Fruit fly (Drosophila melanogaster): ENCODE data around the gene CG15571.

The CG15571 gene

dm6 chrX:4202235-4202794 is 14.9 kb downstream of the CG15571 start:
- TF ChIP-seq CG12605 (GFP tag; IDR thresholded peaks at IDR 0.05) = no peak
- no peak for TF ChIP-seq gl (tag; optimal IDR thresholded peaks at IDR 0.05)
- TF ChIP-seq CG14655 (GFP tag; optimal IDR thresholded peaks at IDR 0.05) = no peak
- TF ChIP-seq CG4496 (GFP tag; IDR thresholded peaks at IDR 0.05) = no peak
- no peak for TF ChIP-seq CG8301 (tag; optimal IDR thresholded peaks at IDR 0.05)
- no peak for TF ChIP-seq Ets98B (GFP tag; IDR thresholded peaks at IDR 0.05)
- TF ChIP-seq CG17806 (tag; optimal IDR thresholded peaks at IDR 0.05) = no peak
- no peak for TF ChIP-seq rn (GFP tag; IDR thresholded peaks at IDR 0.05)
- TF ChIP-seq D1 (tag; optimal IDR thresholded peaks at IDR 0.05) = no peak
- TF ChIP-seq CG8159 (tag; optimal IDR thresholded peaks at IDR 0.05) = no peak
- TF ChIP-seq fd96Ca (GFP tag; IDR thresholded peaks at IDR 0.05) = no peak
- TF ChIP-seq CG15710 (tag; optimal IDR thresholded peaks at IDR 0.05) = no peak
- TF ChIP-seq Pif1A (GFP tag; optimal IDR thresholded peaks at IDR 0.05) = no peak
- no peak for TF ChIP-seq CG13204 (GFP tag; optimal IDR thresholded peaks at IDR 0.05)
- TF ChIP-seq CG9948 (tag; optimal IDR thresholded peaks at IDR 0.05) = no peak
- no peak for TF ChIP-seq CG32121 (GFP tag; IDR thresholded peaks at IDR 0.05)

DNA sequence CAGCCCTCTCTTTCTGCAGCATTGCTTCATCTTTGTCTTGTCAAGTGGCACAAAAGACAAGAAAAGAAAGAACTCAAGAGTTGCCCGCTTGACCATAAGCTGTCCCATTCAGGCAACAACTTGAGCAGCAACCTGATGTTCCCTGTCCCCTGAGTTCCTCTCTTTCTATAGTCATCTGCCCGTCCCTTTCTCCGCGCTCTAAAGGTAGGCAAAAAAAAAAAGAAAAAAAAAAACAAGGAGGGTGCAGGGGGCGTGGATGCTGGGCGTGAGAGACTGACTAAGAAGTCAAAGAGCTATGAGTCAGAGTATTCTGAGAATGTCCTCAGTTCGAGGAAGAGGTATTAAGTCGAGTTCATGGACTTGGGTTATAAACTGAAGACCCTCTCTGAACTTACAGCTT is 16.6 kb downstream of the CG15571 start:
- TF ChIP-seq CG17806 (tag; optimal IDR thresholded peaks at IDR 0.05) = peak; percentile 17
- TF ChIP-seq CG15710 (tag; optimal IDR thresholded peaks at IDR 0.05) = peak; percentile 49
- peak; percentile 40 for TF ChIP-seq CG34367 (tag; optimal IDR thresholded peaks at IDR 0.05)
- peak; percentile 66 for TF ChIP-seq CG13204 (GFP tag; optimal IDR thresholded peaks at IDR 0.05)
- peak; percentile 35 for TF ChIP-seq CG9948 (tag; optimal IDR thresholded peaks at IDR 0.05)
- TF ChIP-seq gl (tag; optimal IDR thresholded peaks at IDR 0.05) = peak; percentile 36
- TF ChIP-seq CG12605 (GFP tag; IDR thresholded peaks at IDR 0.05) = no peak
- TF ChIP-seq CG10348 (GFP tag; IDR thresholded peaks at IDR 0.05) = no peak
- no peak for TF ChIP-seq Snoo (tag; optimal IDR thresholded peaks at IDR 0.05)
- no peak for TF ChIP-seq CG14655 (GFP tag; optimal IDR thresholded peaks at IDR 0.05)
- peak; percentile 34 for TF ChIP-seq CG8159 (tag; optimal IDR thresholded peaks at IDR 0.05)
- TF ChIP-seq EcR (GFP tag; optimal IDR thresholded peaks at IDR 0.05) = peak; percentile 68

- TF ChIP-seq fd96Ca (GFP tag; IDR thresholded peaks at IDR 0.05) (no peak), CG14655 (GFP tag; optimal IDR thresholded peaks at IDR 0.05) (no peak), rn (GFP tag; IDR thresholded peaks at IDR 0.05) (no peak), CG13204 (GFP tag; optimal IDR thresholded peaks at IDR 0.05) (no peak), Pif1B (GFP tag; optimal IDR thresholded peaks at IDR 0.05) (no peak), CG12605 (GFP tag; IDR thresholded peaks at IDR 0.05) (no peak)
These were observed 18.4 kb downstream of the CG15571 start for dm6 chrX:4198769-4199168.

dm6 chrX:4197463-4197862 is 19.7 kb downstream of the CG15571 start:
- TF ChIP-seq CG32121 (GFP tag; IDR thresholded peaks at IDR 0.05) (peak; percentile 64), rn (GFP tag; IDR thresholded peaks at IDR 0.05) (0 out of 2 replicates have a peak, but pooled peaks have one; percentile 18), CG8301 (tag; optimal IDR thresholded peaks at IDR 0.05) (peak; percentile 47), CG15710 (tag; optimal IDR thresholded peaks at IDR 0.05) (peak; percentile 71), Ets98B (GFP tag; IDR thresholded peaks at IDR 0.05) (peak; percentile 39), CG8159 (tag; optimal IDR thresholded peaks at IDR 0.05) (peak; percentile 69), CG13204 (GFP tag; optimal IDR thresholded peaks at IDR 0.05) (peak; percentile 33), CG34367 (tag; optimal IDR thresholded peaks at IDR 0.05) (peak; percentile 45), CG14655 (GFP tag; optimal IDR thresholded peaks at IDR 0.05) (peak; percentile 66), CG12605 (GFP tag; IDR thresholded peaks at IDR 0.05) (0 out of 2 replicates have a peak, but pooled peaks have one; percentile 38), fd96Ca (GFP tag; IDR thresholded peaks at IDR 0.05) (peak; percentile 76), CG4496 (GFP tag; IDR thresholded peaks at IDR 0.05) (peak; percentile 75), EcR (GFP tag; optimal IDR thresholded peaks at IDR 0.05) (no peak), Pif1A (GFP tag; optimal IDR thresholded peaks at IDR 0.05) (peak; percentile 70), CG17806 (tag; optimal IDR thresholded peaks at IDR 0.05) (peak; percentile 68), CG9948 (tag; optimal IDR thresholded peaks at IDR 0.05) (peak; percentile 63), D1 (tag; optimal IDR thresholded peaks at IDR 0.05) (no peak), Pif1B (GFP tag; optimal IDR thresholded peaks at IDR 0.05) (peak; percentile 50), Snoo (tag; optimal IDR thresholded peaks at IDR 0.05) (peak; percentile 29), CG10348 (GFP tag; IDR thresholded peaks at IDR 0.05) (no peak), gl (tag; optimal IDR thresholded peaks at IDR 0.05) (no peak)

DNA sequence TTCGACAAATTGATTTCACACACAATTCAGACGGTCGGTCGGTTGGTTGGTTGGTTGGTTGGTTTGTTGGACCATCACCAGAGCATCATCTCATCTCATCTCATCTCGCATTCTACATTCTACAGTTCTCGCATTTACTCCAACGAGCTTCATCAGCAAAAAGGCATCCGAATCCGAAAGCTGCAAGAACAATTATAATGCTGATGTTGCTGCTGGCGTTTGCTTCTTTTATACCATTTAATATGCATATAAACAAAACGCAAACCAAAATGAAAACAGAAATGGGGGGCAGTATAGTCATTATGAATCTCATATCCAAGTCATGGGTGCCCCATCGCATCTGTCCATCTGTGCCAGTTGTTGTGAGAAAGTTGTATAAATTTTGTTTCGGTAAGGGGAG is 30.5 kb downstream of the CG15571 start:
- TF ChIP-seq CG17806 (tag; optimal IDR thresholded peaks at IDR 0.05) (no peak), CG8301 (tag; optimal IDR thresholded peaks at IDR 0.05) (no peak), rn (GFP tag; IDR thresholded peaks at IDR 0.05) (no peak), CG32121 (GFP tag; IDR thresholded peaks at IDR 0.05) (no peak), CG8159 (tag; optimal IDR thresholded peaks at IDR 0.05) (no peak), gl (tag; optimal IDR thresholded peaks at IDR 0.05) (no peak), Pif1A (GFP tag; optimal IDR thresholded peaks at IDR 0.05) (no peak), CG14655 (GFP tag; optimal IDR thresholded peaks at IDR 0.05) (no peak), CG9948 (tag; optimal IDR thresholded peaks at IDR 0.05) (no peak), CG12605 (GFP tag; IDR thresholded peaks at IDR 0.05) (no peak), CG10348 (GFP tag; IDR thresholded peaks at IDR 0.05) (no peak), CG4496 (GFP tag; IDR thresholded peaks at IDR 0.05) (no peak), fd96Ca (GFP tag; IDR thresholded peaks at IDR 0.05) (no peak), Ets98B (GFP tag; IDR thresholded peaks at IDR 0.05) (no peak), Pif1B (GFP tag; optimal IDR thresholded peaks at IDR 0.05) (no peak), CG15710 (tag; optimal IDR thresholded peaks at IDR 0.05) (no peak), D1 (tag; optimal IDR thresholded peaks at IDR 0.05) (no peak), CG34367 (tag; optimal IDR thresholded peaks at IDR 0.05) (no peak)

dm6 chrX:4185393-4185792 is 31.8 kb downstream of the CG15571 start:
- TF ChIP-seq CG32121 (GFP tag; IDR thresholded peaks at IDR 0.05) (no peak), D1 (tag; optimal IDR thresholded peaks at IDR 0.05) (no peak), CG34367 (tag; optimal IDR thresholded peaks at IDR 0.05) (no peak), gl (tag; optimal IDR thresholded peaks at IDR 0.05) (no peak), CG12605 (GFP tag; IDR thresholded peaks at IDR 0.05) (no peak), CG15710 (tag; optimal IDR thresholded peaks at IDR 0.05) (no peak), CG9948 (tag; optimal IDR thresholded peaks at IDR 0.05) (no peak), CG8301 (tag; optimal IDR thresholded peaks at IDR 0.05) (no peak), CG4496 (GFP tag; IDR thresholded peaks at IDR 0.05) (no peak), EcR (GFP tag; optimal IDR thresholded peaks at IDR 0.05) (no peak), CG13204 (GFP tag; optimal IDR thresholded peaks at IDR 0.05) (no peak), CG8159 (tag; optimal IDR thresholded peaks at IDR 0.05) (no peak), Ets98B (GFP tag; IDR thresholded peaks at IDR 0.05) (no peak), Snoo (tag; optimal IDR thresholded peaks at IDR 0.05) (no peak), CG17806 (tag; optimal IDR thresholded peaks at IDR 0.05) (no peak), fd96Ca (GFP tag; IDR thresholded peaks at IDR 0.05) (no peak), rn (GFP tag; IDR thresholded peaks at IDR 0.05) (no peak)
